Fruit fly (Drosophila melanogaster) whole organism, prepupa: ENCODE results near the gene EMC3.

Experiments used
- Blimp-1 ChIP-seq: fragments of 200-800 bp; sonication (Bioruptor generic); optimal IDR thresholded peaks from 3 replicates; lab custom pipeline; 2017; ENCODE audit warnings: missing biosample characterization, missing genetic modification characterization, mild to moderate bottlenecking, moderate library complexity, missing genetic modification reagents
- CG11762 ChIP-seq: fragments of 200-800 bp; sonication (Bioruptor generic); optimal IDR thresholded peaks from 3 replicates; lab custom pipeline; 2016; ENCODE audit warnings: missing biosample characterization, missing genetic modification characterization; ENCODE audit not compliant: insufficient read depth
- CG11902 ChIP-seq: fragments of 200-800 bp; sonication (Bioruptor generic); optimal IDR thresholded peaks from 3 replicates; lab custom pipeline; 2016; ENCODE audit warnings: missing biosample characterization, missing genetic modification characterization
- CG16779 ChIP-seq: fragments of 200-800 bp; sonication (Bioruptor generic); optimal IDR thresholded peaks from 3 replicates; lab custom pipeline; 2017; ENCODE audit warnings: missing biosample characterization, mild to moderate bottlenecking, missing genetic modification characterization
- CG3032 ChIP-seq: fragments of 200-800 bp; optimal IDR thresholded peaks from 2 replicates; lab custom pipeline; 2019; ENCODE audit warnings: missing biosample characterization, mild to moderate bottlenecking, missing genetic modification characterization, moderate library complexity
- CG32006 ChIP-seq: fragments of 200-800 bp; sonication (Bioruptor generic); optimal IDR thresholded peaks from 3 replicates; lab custom pipeline; 2017; ENCODE audit warnings: missing biosample characterization, mild to moderate bottlenecking, missing genetic modification characterization
- CG34406 ChIP-seq: fragments of 200-800 bp; sonication (Bioruptor generic); optimal IDR thresholded peaks from 3 replicates; lab custom pipeline; 2016; ENCODE audit warnings: missing biosample characterization, missing genetic modification characterization
- CG3919 ChIP-seq: fragments of 200-800 bp; sonication (Bioruptor generic); optimal IDR thresholded peaks from 3 replicates; lab custom pipeline; 2016; ENCODE audit warnings: missing biosample characterization, missing genetic modification characterization
- CG6163 ChIP-seq: fragments of 200-800 bp; sonication (Bioruptor generic); IDR thresholded peaks from 3 replicates; pipeline ENCODE4 v1.3.6; 2022; ENCODE audit warnings: missing biosample characterization, missing genetic modification characterization
- CG6792 ChIP-seq: fragments of 200-800 bp; sonication (Bioruptor generic); optimal IDR thresholded peaks from 3 replicates; lab custom pipeline; 2016; ENCODE audit warnings: missing biosample characterization, missing genetic modification characterization
- CG6808 ChIP-seq: fragments of 200-800 bp; sonication (Bioruptor generic); optimal IDR thresholded peaks from 3 replicates; lab custom pipeline; 2017; ENCODE audit warnings: missing biosample characterization, missing genetic modification characterization, mild to moderate bottlenecking, moderate library complexity, missing genetic modification reagents
- CG6854 ChIP-seq: fragments of 200-800 bp; sonication (Bioruptor generic); optimal IDR thresholded peaks from 2 replicates; lab custom pipeline; 2017; ENCODE audit warnings: missing biosample characterization, mild to moderate bottlenecking, missing genetic modification characterization
- CG7368 ChIP-seq: fragments of 200-800 bp; sonication (Bioruptor generic); optimal IDR thresholded peaks from 3 replicates; lab custom pipeline; 2016; ENCODE audit warnings: missing biosample characterization, missing genetic modification characterization
- CG8119 ChIP-seq: fragments of 200-800 bp; sonication (Bioruptor generic); IDR thresholded peaks from 3 replicates; pipeline ENCODE4 v1.3.6; 2022; ENCODE audit warnings: missing biosample characterization, missing genetic modification characterization
- CG8632 ChIP-seq: fragments of 200-800 bp; sonication (Bioruptor generic); optimal IDR thresholded peaks from 3 replicates; lab custom pipeline; 2016; ENCODE audit warnings: missing biosample characterization, missing genetic modification characterization
- CG9139 ChIP-seq: fragments of 200-800 bp; sonication (Bioruptor generic); optimal IDR thresholded peaks from 3 replicates; lab custom pipeline; 2017; ENCODE audit warnings: missing biosample characterization, mild to moderate bottlenecking, missing genetic modification characterization
- Eip75B ChIP-seq: fragments of 200-800 bp; sonication (Bioruptor generic); optimal IDR thresholded peaks from 3 replicates; lab custom pipeline; 2016; ENCODE audit warnings: missing biosample characterization, missing genetic modification characterization
- Eip78C ChIP-seq: fragments of 200-800 bp; sonication (Bioruptor generic); peaks from one replicate; lab custom pipeline; 2016; ENCODE audit warnings: missing biosample characterization, missing genetic modification characterization
- Eip93F ChIP-seq: fragments of 200-800 bp; sonication (Bioruptor generic); optimal IDR thresholded peaks from 2 replicates; lab custom pipeline; 2016; ENCODE audit warnings: missing biosample characterization, mild to moderate bottlenecking, missing genetic modification characterization
- Ets21C ChIP-seq: fragments of 200-800 bp; sonication (Bioruptor generic); optimal IDR thresholded peaks from 3 replicates; lab custom pipeline; 2016; ENCODE audit warnings: missing biosample characterization, missing genetic modification characterization
- Hr38 ChIP-seq: sonication (Bioruptor generic); optimal IDR thresholded peaks from 2 replicates; lab custom pipeline; 2016; ENCODE audit warnings: missing biosample characterization, missing genetic modification characterization
- Hr39 ChIP-seq: fragments of 200-800 bp; sonication (Bioruptor generic); optimal IDR thresholded peaks from 2 replicates; lab custom pipeline; 2016; ENCODE audit warnings: missing biosample characterization, missing genetic modification characterization
- Hr4 ChIP-seq: fragments of 200-800 bp; sonication (Bioruptor generic); optimal IDR thresholded peaks from 3 replicates; lab custom pipeline; 2016; ENCODE audit warnings: missing biosample characterization, missing genetic modification characterization
- Lpt ChIP-seq: fragments of 200-800 bp; sonication (Bioruptor generic); optimal IDR thresholded peaks from 3 replicates; lab custom pipeline; 2016; ENCODE audit warnings: missing biosample characterization, missing genetic modification characterization
- OdsH ChIP-seq: fragments of 200-800 bp; sonication (Bioruptor generic); optimal IDR thresholded peaks from 3 replicates; lab custom pipeline; 2016; ENCODE audit warnings: missing biosample characterization, missing genetic modification characterization
- Smox ChIP-seq: fragments of 200-800 bp; sonication (Bioruptor generic); optimal IDR thresholded peaks from 3 replicates; lab custom pipeline; 2016; ENCODE audit warnings: missing biosample characterization, missing genetic modification characterization
- Sox102F ChIP-seq: fragments of 200-800 bp; sonication (Bioruptor generic); optimal IDR thresholded peaks from 2 replicates; lab custom pipeline; 2016; ENCODE audit warnings: missing biosample characterization, mild to moderate bottlenecking, missing genetic modification characterization
- Sox14 ChIP-seq: fragments of 200-800 bp; sonication (Bioruptor generic); optimal IDR thresholded peaks from 3 replicates; lab custom pipeline; 2016; ENCODE audit warnings: missing biosample characterization, missing genetic modification characterization
- achi ChIP-seq: fragments of 200-800 bp; sonication (Bioruptor generic); optimal IDR thresholded peaks from 3 replicates; lab custom pipeline; 2016; ENCODE audit warnings: missing biosample characterization, missing genetic modification characterization
- acj6 ChIP-seq: fragments of 200-800 bp; sonication (Bioruptor generic); optimal IDR thresholded peaks from 3 replicates; lab custom pipeline; 2016; ENCODE audit warnings: missing biosample characterization, missing genetic modification characterization
- cyc ChIP-seq: fragments of 200-800 bp; sonication (Bioruptor generic); optimal IDR thresholded peaks from 3 replicates; lab custom pipeline; 2016; ENCODE audit warnings: missing biosample characterization, missing genetic modification characterization
- dsx ChIP-seq: fragments of 200-800 bp; optimal IDR thresholded peaks from 3 replicates; lab custom pipeline; 2019; ENCODE audit warnings: missing biosample characterization, mild to moderate bottlenecking, missing genetic modification characterization, moderate library complexity; ENCODE audit not compliant: poor library complexity, severe bottlenecking
- eg ChIP-seq: fragments of 200-800 bp; sonication (Bioruptor generic); IDR thresholded peaks from 3 replicates; pipeline ENCODE4 v1.3.6; 2022; ENCODE audit warnings: missing biosample characterization, missing genetic modification characterization
- esn ChIP-seq: fragments of 200-800 bp; sonication (Bioruptor generic); optimal IDR thresholded peaks from 2 replicates; lab custom pipeline; 2016; ENCODE audit warnings: missing biosample characterization, mild to moderate bottlenecking, missing genetic modification characterization, moderate library complexity
- fd59A ChIP-seq: fragments of 200-800 bp; sonication (Bioruptor generic); optimal IDR thresholded peaks from 2 replicates; lab custom pipeline; 2017; ENCODE audit warnings: missing biosample characterization, mild to moderate bottlenecking, missing genetic modification characterization, missing genetic modification reagents
- fd85E ChIP-seq: fragments of 200-800 bp; sonication (Bioruptor generic); optimal IDR thresholded peaks from 3 replicates; lab custom pipeline; 2016; ENCODE audit warnings: missing biosample characterization, missing genetic modification characterization
- fkh ChIP-seq: fragments of 200-800 bp; sonication (Bioruptor generic); optimal IDR thresholded peaks from 3 replicates; lab custom pipeline; 2017; ENCODE audit warnings: missing biosample characterization, mild to moderate bottlenecking, missing genetic modification characterization, moderate library complexity
- net ChIP-seq: fragments of 200-800 bp; sonication (Bioruptor generic); optimal IDR thresholded peaks from 3 replicates; lab custom pipeline; 2016; ENCODE audit warnings: missing biosample characterization, missing genetic modification characterization
- pdm3 ChIP-seq: fragments of 200-800 bp; sonication (Bioruptor generic); optimal IDR thresholded peaks from 3 replicates; lab custom pipeline; 2016; ENCODE audit warnings: missing biosample characterization, missing genetic modification characterization
- salr ChIP-seq, 2 experiments: fragments of 200-800 bp; sonication (Bioruptor generic); optimal IDR thresholded peaks; 3 replicates each; lab custom pipeline; 2016 to 2018; ENCODE audit warnings: missing biosample characterization in 2 of 2, missing genetic modification characterization in 2 of 2, mild to moderate bottlenecking in 1 of 2
- ss ChIP-seq, 2 experiments: fragments of 200-800 bp; sonication (Bioruptor generic); optimal IDR thresholded peaks; 2 replicates in 1 of 2; 3 replicates in 1 of 2; lab custom pipeline; 2017 to 2018; ENCODE audit warnings: mild to moderate bottlenecking in 2 of 2, missing biosample characterization in 2 of 2, missing genetic modification characterization in 2 of 2, moderate library complexity in 1 of 2
- svp ChIP-seq: fragments of 200-800 bp; sonication (Bioruptor generic); peaks from one replicate; lab custom pipeline; 2016; ENCODE audit warnings: missing biosample characterization, missing genetic modification characterization
- topi ChIP-seq: fragments of 200-800 bp; sonication (Bioruptor generic); optimal IDR thresholded peaks from 3 replicates; lab custom pipeline; 2016; ENCODE audit warnings: missing biosample characterization, missing genetic modification characterization
- vri ChIP-seq: fragments of 200-800 bp; sonication (Bioruptor generic); optimal IDR thresholded peaks from 3 replicates; lab custom pipeline; 2016; ENCODE audit warnings: missing biosample characterization, mild to moderate bottlenecking, missing genetic modification characterization

Gene EMC3

DNA sequence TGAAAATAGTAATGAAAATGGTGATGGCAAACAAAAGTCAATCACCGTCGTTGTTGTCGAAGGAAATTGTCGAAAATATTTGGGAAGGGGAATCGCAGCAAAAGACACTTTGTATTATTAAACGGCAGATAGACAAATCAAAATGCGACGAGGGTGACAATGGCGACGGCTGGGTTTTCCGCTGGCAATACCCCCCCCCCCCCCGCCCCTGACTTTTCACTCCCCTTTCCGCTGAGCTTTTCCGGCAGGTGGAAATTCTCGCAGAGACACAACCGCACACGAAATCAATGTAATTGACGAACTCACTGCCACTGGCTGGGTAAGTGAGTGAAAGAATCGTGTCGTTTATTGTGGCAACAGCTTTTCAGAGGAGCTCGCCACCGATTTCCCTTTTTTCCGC, 24.1 kb downstream of the EMC3 start:
- TF ChIP-seq pdm3 (GFP tag; lab: Kevin White, UChicago) (no peak), topi (GFP tag; lab: Kevin White, UChicago) (no peak), CG16779 (tag; lab: Kevin White, UChicago) (no peak), Sox102F (GFP tag; lab: Kevin White, UChicago) (no peak), achi (GFP tag; lab: Kevin White, UChicago) (no peak), fkh (GFP tag; lab: Kevin White, UChicago) (no peak), CG9139 (GFP tag; lab: Kevin White, UChicago) (no peak), acj6 (GFP tag; lab: Kevin White, UChicago) (no peak), Smox (GFP tag; lab: Kevin White, UChicago) (no peak), CG3919 (GFP tag; lab: Kevin White, UChicago) (no peak), CG11762 (GFP tag; lab: Kevin White, UChicago) (no peak), net (no peak), Hr4 (GFP tag; lab: Kevin White, UChicago) (no peak), CG7368 (GFP tag; lab: Kevin White, UChicago) (no peak), CG6808 (GFP tag; lab: Kevin White, UChicago) (no peak), CG6854 (GFP tag; lab: Kevin White, UChicago) (no peak), CG6792 (GFP tag; lab: Kevin White, UChicago) (no peak)

DNA sequence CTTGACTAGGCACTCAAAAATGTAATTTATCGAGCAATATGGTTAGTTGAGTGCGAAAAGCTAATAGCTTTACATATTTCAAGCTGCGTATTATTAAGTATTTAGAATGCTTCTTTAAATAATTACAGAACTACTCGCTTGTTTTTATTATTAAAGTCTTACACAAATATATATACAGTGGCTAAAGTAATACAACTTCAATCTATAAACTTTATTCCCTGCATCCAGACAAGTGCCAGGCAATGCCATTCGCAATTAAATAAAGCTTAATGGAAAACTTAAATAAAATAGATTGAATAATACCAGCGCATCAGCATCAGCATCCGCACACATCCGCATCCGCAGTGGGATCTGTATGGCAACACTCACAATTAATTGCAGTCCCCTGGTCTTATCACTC, 26.0 kb downstream of the EMC3 start:
- no peak for TF ChIP-seq CG8632 (GFP tag; lab: Kevin White, UChicago)
- TF ChIP-seq CG16779 (tag; lab: Kevin White, UChicago), result no peak
- peak; percentile 63 for TF ChIP-seq svp (GFP tag; lab: Kevin White, UChicago)
- TF ChIP-seq Eip78C, result no peak
- TF ChIP-seq topi (GFP tag; lab: Kevin White, UChicago), result no peak

DNA sequence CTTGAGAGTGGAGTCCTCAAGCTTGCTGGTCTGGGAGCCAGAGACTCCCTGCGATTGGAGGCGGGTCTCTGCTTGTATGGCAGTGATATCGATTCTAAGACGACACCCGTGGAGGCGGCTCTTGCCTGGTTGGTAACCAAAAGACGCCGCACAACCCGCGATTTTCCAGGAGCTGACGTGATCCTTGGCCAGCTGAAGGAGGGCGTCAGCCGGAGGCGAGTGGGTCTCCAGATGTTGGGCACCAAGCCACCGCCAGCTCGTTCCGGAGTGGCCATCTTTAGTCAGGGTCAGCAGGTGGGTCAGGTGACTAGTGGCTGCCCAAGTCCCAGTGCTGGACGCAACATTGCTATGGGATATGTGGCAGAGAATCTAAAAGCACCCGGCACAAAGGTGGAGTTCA, 27.8 kb downstream of the EMC3 start:
- no peak for TF ChIP-seq pdm3 (GFP tag; lab: Kevin White, UChicago)
- no peak for TF ChIP-seq topi (GFP tag; lab: Kevin White, UChicago)
- TF ChIP-seq svp (GFP tag; lab: Kevin White, UChicago), result no peak
- no peak for TF ChIP-seq vri
- TF ChIP-seq CG6854 (GFP tag; lab: Kevin White, UChicago), result no peak
- no peak for TF ChIP-seq fkh (GFP tag; lab: Kevin White, UChicago)
- TF ChIP-seq Lpt, result no peak
- TF ChIP-seq dsx (GFP tag; lab: Kevin White, UChicago), result no peak
- TF ChIP-seq CG34406 (GFP tag; lab: Kevin White, UChicago), result no peak
- no peak for TF ChIP-seq Ets21C
- no peak for TF ChIP-seq cyc

- TF ChIP-seq Sox14 (GFP tag; lab: Kevin White, UChicago) (peak; percentile 20), CG6854 (GFP tag; lab: Kevin White, UChicago) (no peak), Eip78C (peak; percentile 65), salr (GFP tag; optimal IDR thresholded peaks at IDR 0.05; lab: Kevin White, UChicago) (no peak), dsx (GFP tag; lab: Kevin White, UChicago) (no peak), Hr39 (GFP tag; lab: Kevin White, UChicago) (peak; percentile 22), svp (GFP tag; lab: Kevin White, UChicago) (peak; percentile 97), eg (GFP tag; lab: Robert Waterston, UW) (peak; percentile 85), CG9139 (GFP tag; lab: Kevin White, UChicago) (no peak), Sox102F (GFP tag; lab: Kevin White, UChicago) (no peak), CG11902 (GFP tag; lab: Kevin White, UChicago) (no peak), fd59A (GFP tag; lab: Kevin White, UChicago) (no peak), Eip93F (GFP tag; lab: Kevin White, UChicago) (no peak), vri (peak; percentile 58), CG16779 (tag; lab: Kevin White, UChicago) (no peak), CG6163 (GFP tag; lab: Robert Waterston, UW) (peak; percentile 50; the same call in 2 of the 3 replicates), esn (GFP tag; lab: Kevin White, UChicago) (no peak), Blimp-1 (GFP tag; lab: Kevin White, UChicago) (no peak), fd85E (GFP tag; lab: Kevin White, UChicago) (no peak), Eip75B (no peak), CG32006 (GFP tag; lab: Kevin White, UChicago) (peak; percentile 80), CG3032 (tag; lab: Kevin White, UChicago) (no peak), Hr38 (GFP tag; lab: Kevin White, UChicago) (no peak), Smox (GFP tag; lab: Kevin White, UChicago) (no peak), CG8632 (GFP tag; lab: Kevin White, UChicago) (no peak), CG34406 (GFP tag; lab: Kevin White, UChicago) (no peak), OdsH (GFP tag; lab: Kevin White, UChicago) (peak; percentile 38), CG8119 (GFP tag; lab: Robert Waterston, UW) (peak; percentile 63; the same call in 2 of the 3 replicates), ss (GFP tag; optimal IDR thresholded peaks at IDR 0.05; lab: Kevin White, UChicago) (no peak)
Observed at dm6 chr2L:10703281-10703680, 28.9 kb downstream of the EMC3 start, which contains the start of gene CG6415. Gene CG6415 (plus strand): TSS chr2L:10703621.
